Worm (Caenorhabditis elegans) whole organism, L4/young adult: ENCODE measurements around the gene hlh-28.

Source experiments
- W03F9.2 ChIP-seq: fragments of 150-350 bp; optimal IDR thresholded peaks from 2 replicates; lab custom pipeline; 2014; ENCODE audit warnings: missing biosample characterization, missing genetic modification characterization
- dao-5 ChIP-seq: sonication (generic microtip); optimal IDR thresholded peaks from 2 replicates; lab custom pipeline; 2016; ENCODE audit warnings: missing genotype, missing genetic modification characterization, moderate library complexity, missing compliant biosample characterization

DNA sequence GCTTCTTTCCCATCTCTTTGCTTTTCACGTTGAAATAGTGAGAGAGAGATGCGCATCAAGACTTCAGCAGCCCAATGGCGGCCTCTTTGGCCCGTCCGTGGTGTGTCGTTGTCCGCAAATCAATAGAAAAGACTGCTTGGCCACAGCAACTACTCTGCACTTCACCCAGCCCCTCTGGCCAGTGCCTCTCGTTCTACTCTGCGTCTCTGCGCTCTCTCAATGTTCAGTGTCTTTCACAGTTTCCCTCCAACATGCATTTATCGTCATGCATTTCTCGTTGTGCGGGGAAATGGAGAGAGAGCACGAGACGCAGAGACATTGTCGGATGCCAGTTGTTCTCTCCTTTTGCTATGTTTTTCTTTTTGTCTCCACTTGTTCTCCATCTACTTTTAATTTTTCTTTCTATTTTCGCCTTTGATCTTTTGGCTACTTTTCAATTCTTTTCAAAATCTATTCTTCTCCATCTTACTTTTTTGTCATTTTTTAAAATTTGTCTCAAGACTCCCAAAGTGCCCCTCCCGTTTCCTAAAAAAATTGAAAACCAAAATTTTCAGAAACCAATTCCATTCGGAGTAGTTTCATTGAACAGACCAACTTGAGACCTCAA, 37.2 kb upstream of the hlh-28 start, which contains the start of gene nhr-1:
- TF ChIP-seq W03F9.2 (no peak), dao-5 (no peak)
